Worm (Caenorhabditis elegans): ENCODE results near the gene mek-1.

mek-1 gene

DNA sequence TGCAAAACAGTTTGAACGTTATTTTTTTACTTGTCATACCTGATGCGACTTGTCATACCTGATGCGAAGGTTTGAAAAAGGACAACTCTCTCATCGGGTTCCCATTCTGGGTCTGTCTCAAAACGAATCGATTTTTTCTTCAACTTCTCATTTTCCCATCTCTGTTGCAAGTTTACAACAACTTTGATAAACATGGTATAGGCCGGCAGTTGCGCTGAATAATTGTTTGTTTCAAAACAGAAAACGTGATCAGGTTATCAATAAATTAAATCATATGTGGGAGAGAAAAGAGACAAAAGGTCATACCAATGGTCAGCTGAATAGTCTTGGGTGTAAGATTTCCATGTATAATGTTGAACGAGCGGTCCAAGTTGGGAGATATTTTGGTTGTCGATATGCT is 42.1 kb upstream of the mek-1 start:
- TF ChIP-seq nhr-129 (tag; optimal IDR thresholded peaks at IDR 0.05) (peak; percentile 15), sma-9 (GFP tag; optimal IDR thresholded peaks at IDR 0.05) (peak; percentile 31), sma-9 (tag; optimal IDR thresholded peaks at IDR 0.05) (no peak), Y55F3AM.14 (GFP tag; optimal IDR thresholded peaks at IDR 0.05) (no peak), nhr-25 (tag; optimal IDR thresholded peaks at IDR 0.05) (peak; percentile 64), sma-3 (GFP tag; optimal IDR thresholded peaks at IDR 0.05) (peak; percentile 6)

- peak; percentile 32 for TF ChIP-seq sma-3 (GFP tag; optimal IDR thresholded peaks at IDR 0.05)
- TF ChIP-seq nhr-25 (tag; optimal IDR thresholded peaks at IDR 0.05), result peak; percentile 45
- no peak for TF ChIP-seq aly-2 (tag; optimal IDR thresholded peaks at IDR 0.05)
- peak; percentile 31 for TF ChIP-seq sem-4 (tag; optimal IDR thresholded peaks at IDR 0.05)
These were observed 41.1 kb upstream of the mek-1 start, which contains the start of gene C01C10.2 for ce11 chrX:7437949-7438348. C01C10.2 (minus strand) TSS chrX:7438118.

DNA sequence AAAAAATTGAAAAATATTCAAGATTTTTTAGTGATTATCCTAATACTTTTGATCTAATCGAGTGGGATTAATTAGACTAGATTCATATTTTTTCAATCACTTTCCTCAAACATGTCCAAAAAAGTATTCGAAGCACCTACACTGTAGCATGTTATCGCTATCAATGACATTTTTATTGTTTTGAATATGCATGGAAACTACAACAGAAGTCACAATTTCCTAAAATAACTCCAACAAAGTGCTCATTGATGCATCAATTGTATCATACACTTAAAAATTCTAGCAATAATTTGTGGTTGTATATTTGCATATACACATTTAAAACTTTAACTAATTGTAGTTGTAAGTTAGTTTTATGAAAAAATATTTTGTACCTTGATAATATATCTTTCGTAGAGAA is 38.9 kb upstream of the mek-1 start:
- peak; percentile 0 for TF ChIP-seq fos-1 (tag; optimal IDR thresholded peaks at IDR 0.05)
- TF ChIP-seq nhr-21 (tag; optimal IDR thresholded peaks at IDR 0.05), result no peak

DNA sequence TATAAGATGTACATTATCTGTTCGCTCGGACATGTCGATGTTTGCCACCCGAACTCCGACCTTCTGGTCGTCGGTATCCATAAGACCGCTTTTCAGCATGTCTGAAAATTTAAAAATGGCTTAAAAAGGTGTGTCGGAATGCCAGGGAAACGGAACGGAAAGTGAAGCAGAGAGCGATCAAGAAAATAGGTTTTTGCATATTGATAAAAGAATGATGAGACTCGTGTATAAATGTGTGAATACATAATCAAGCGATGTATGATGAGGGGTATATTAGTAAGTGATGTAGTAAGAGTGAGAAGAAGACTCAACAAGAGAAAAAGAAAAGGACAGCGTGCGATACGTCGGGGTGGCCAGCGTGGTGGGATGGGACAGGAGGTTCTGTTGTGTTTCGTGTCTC is 36.6 kb upstream of the mek-1 start, which contains the start of gene acl-12:
Gene acl-12 (minus strand): TSS at position 101 of the 400 bp plus-strand sequence.
- TF ChIP-seq nhr-237 (tag; optimal IDR thresholded peaks at IDR 0.05) (no peak), unc-55 (GFP tag; optimal IDR thresholded peaks at IDR 0.05) (peak; percentile 39), nhr-129 (tag; optimal IDR thresholded peaks at IDR 0.05) (peak; percentile 12)

DNA sequence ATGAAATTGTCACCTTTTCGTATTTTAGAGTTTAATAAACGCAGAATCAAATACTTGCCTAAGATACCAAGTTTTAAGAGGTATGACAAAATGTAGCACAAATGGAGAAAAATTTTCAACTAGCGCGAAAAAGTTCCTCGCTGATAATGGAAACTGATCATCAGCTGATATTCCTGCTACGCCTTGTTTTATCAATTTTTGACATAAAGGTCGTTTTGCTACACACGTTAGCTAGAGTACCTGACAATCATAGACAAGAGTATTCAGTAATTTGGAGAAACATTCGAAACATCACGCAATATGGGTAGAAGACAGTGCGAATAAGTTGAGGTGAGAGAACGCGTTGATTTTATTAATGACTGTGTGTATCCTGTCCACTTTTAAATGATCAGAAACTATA is 33.3 kb upstream of the mek-1 start:
- TF ChIP-seq skn-1 (tag; optimal IDR thresholded peaks at IDR 0.05) (no peak), sma-9 (GFP tag; optimal IDR thresholded peaks at IDR 0.05) (peak; percentile 41), sma-9 (tag; optimal IDR thresholded peaks at IDR 0.05) (no peak), ceh-16 (tag; optimal IDR thresholded peaks at IDR 0.05) (no peak), ceh-82 (tag; optimal IDR thresholded peaks at IDR 0.05) (no peak), aly-2 (tag; optimal IDR thresholded peaks at IDR 0.05) (no peak), nhr-129 (tag; optimal IDR thresholded peaks at IDR 0.05) (peak; percentile 32), crh-2 (tag; optimal IDR thresholded peaks at IDR 0.05) (peak; percentile 4), alr-1 (tag; optimal IDR thresholded peaks at IDR 0.05) (no peak), fos-1 (tag; optimal IDR thresholded peaks at IDR 0.05) (peak; percentile 34)

DNA sequence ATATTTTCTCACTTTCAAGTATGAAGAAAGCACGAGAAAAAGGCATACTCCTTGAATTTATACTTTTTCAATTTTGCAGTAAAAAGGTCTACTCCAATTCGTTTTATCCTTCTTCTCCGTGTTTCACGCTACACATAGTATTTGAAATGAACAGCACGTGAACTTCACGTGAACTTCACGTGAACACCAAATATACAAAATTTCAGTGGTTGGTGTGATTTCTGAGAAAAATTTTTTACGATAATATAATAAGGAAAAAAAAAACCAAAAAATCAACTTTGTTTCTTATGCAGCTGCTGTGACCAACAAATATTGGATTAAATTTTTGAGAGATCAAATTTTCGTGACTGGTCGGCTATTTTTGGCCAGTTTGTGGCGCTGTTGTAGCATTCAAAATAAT is 32.6 kb upstream of the mek-1 start:
- TF ChIP-seq sma-9 (GFP tag; optimal IDR thresholded peaks at IDR 0.05), result peak; percentile 21
- no peak for TF ChIP-seq sma-9 (tag; optimal IDR thresholded peaks at IDR 0.05)
- no peak for TF ChIP-seq mbf-1 (tag; optimal IDR thresholded peaks at IDR 0.05)

ce11 chrX:7447340-7447739 is 31.7 kb upstream of the mek-1 start:
- no peak for TF ChIP-seq lsy-2 (tag; optimal IDR thresholded peaks at IDR 0.05)
- TF ChIP-seq aly-2 (tag; optimal IDR thresholded peaks at IDR 0.05), result no peak
- TF ChIP-seq nhr-21 (tag; optimal IDR thresholded peaks at IDR 0.05), result no peak
- no peak for TF ChIP-seq ztf-11 (tag; optimal IDR thresholded peaks at IDR 0.05)
- no peak for TF ChIP-seq F13H6.1 (tag; optimal IDR thresholded peaks at IDR 0.05)
- TF ChIP-seq C34F6.9 (tag; optimal IDR thresholded peaks at IDR 0.05), result no peak
- TF ChIP-seq mab-5 (tag; optimal IDR thresholded peaks at IDR 0.05), result no peak
- TF ChIP-seq nhr-10 (tag; optimal IDR thresholded peaks at IDR 0.05), result no peak
- no peak for TF ChIP-seq crh-2 (tag; optimal IDR thresholded peaks at IDR 0.05)

DNA sequence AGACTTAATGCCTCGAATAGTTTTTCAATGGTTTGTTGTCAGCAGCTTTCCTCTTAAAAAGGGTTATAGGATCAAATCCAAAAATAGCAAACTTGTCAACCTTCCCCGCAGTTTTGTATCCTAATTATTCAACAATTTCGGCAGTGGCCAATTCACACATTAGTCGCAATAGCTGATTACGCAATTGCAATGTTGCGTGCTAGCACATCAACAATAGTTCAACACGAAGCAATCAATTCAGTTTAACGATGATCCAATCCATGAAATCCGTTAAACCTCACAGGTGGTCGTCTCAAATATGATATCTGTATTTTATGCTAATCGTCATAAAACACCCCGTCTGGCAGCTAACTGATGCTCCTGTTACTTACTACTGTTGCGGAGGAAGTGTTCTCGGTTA is 26.4 kb upstream of the mek-1 start:
- no peak for TF ChIP-seq ztf-1 (GFP tag; conservative IDR thresholded peaks at IDR 0.05)
- no peak for TF ChIP-seq unc-62 (GFP tag; optimal IDR thresholded peaks at IDR 0.05)
- no peak for TF ChIP-seq nhr-25 (tag; optimal IDR thresholded peaks at IDR 0.05)
- no peak for TF ChIP-seq alr-1 (tag; optimal IDR thresholded peaks at IDR 0.05)
- TF ChIP-seq ZK546.5 (tag; optimal IDR thresholded peaks at IDR 0.05), result no peak
- no peak for TF ChIP-seq dmd-4 (tag; optimal IDR thresholded peaks at IDR 0.05)
- no peak for TF ChIP-seq mdl-1 (tag; optimal IDR thresholded peaks at IDR 0.05)
- no peak for TF ChIP-seq ztf-4 (tag; optimal IDR thresholded peaks at IDR 0.05)
- no peak for TF ChIP-seq elt-1 (tag; optimal IDR thresholded peaks at IDR 0.05)
- no peak for TF ChIP-seq snpc-4 (tag; optimal IDR thresholded peaks at IDR 0.05)
- no peak for TF ChIP-seq lin-11 (tag; optimal IDR thresholded peaks at IDR 0.05)
- TF ChIP-seq C34F6.9 (tag; optimal IDR thresholded peaks at IDR 0.05), result no peak
- no peak for TF ChIP-seq sma-9 (GFP tag; optimal IDR thresholded peaks at IDR 0.05)
- no peak for TF ChIP-seq sma-9 (tag; optimal IDR thresholded peaks at IDR 0.05)
- no peak for TF ChIP-seq nhr-11 (tag; optimal IDR thresholded peaks at IDR 0.05)

Measured in whole organism, L2 larva.